Fruit fly (Drosophila melanogaster) whole organism, embryonic: Measurements from ENCODE around the gene MED28.

Experiments used
- CG18476 ChIP-seq: fragments of 200-800 bp; sonication (Bioruptor generic); optimal IDR thresholded peaks from 2 replicates; lab custom pipeline; 2016; ENCODE audit warnings: missing biosample characterization, mild to moderate bottlenecking, missing genetic modification characterization
- CG2120 ChIP-seq: fragments of 200-800 bp; sonication (Bioruptor generic); optimal IDR thresholded peaks from 3 replicates; lab custom pipeline; 2016; ENCODE audit warnings: missing biosample characterization, missing genetic modification characterization
- CG3065 ChIP-seq: fragments of 200-800 bp; sonication (Bioruptor generic); optimal IDR thresholded peaks from 2 replicates; lab custom pipeline; 2016; ENCODE audit warnings: missing biosample characterization, missing genetic modification characterization
- CG31224 ChIP-seq: fragments of 200-800 bp; sonication (Bioruptor generic); IDR thresholded peaks from 2 replicates; pipeline ENCODE4 v1.3.6; 2022; ENCODE audit warnings: missing biosample characterization, missing genetic modification characterization
- CG32767 ChIP-seq: fragments of 200-800 bp; sonication (Bioruptor generic); IDR thresholded peaks from 2 replicates; pipeline ENCODE4 v1.3.6; 2022; ENCODE audit warnings: missing biosample characterization, missing genetic modification characterization
- CG7745 ChIP-seq: fragments of 200-800 bp; sonication (Bioruptor generic); optimal IDR thresholded peaks from 2 replicates; lab custom pipeline; 2018; ENCODE audit warnings: missing biosample characterization, mild to moderate bottlenecking, missing genetic modification characterization, moderate library complexity
- CrebB ChIP-seq: fragments of 200-800 bp; sonication (Bioruptor generic); optimal IDR thresholded peaks from 3 replicates; lab custom pipeline; 2018; ENCODE audit warnings: missing biosample characterization, mild to moderate bottlenecking, missing genetic modification characterization
- Hr78 ChIP-seq, 2 experiments: fragments of 200-800 bp in 1 of 2; fragments of >200 bp in 1 of 2; sonication (Bioruptor generic) in 1 of 2; optimal IDR thresholded peaks; 2 replicates each; lab custom pipeline; 2017 to 2019; ENCODE audit warnings: missing biosample characterization in 2 of 2, missing genetic modification characterization in 2 of 2, mild to moderate bottlenecking in 1 of 2, moderate library complexity in 1 of 2
- Meics ChIP-seq: fragments of 200-800 bp; sonication (Bioruptor generic); optimal IDR thresholded peaks from 2 replicates; lab custom pipeline; 2017; ENCODE audit warnings: missing biosample characterization, mild to moderate bottlenecking, missing genetic modification characterization
- Mrtf ChIP-seq: fragments of 200-800 bp; sonication (Bioruptor generic); IDR thresholded peaks from 3 replicates; pipeline ENCODE4 v1.3.6; 2022; ENCODE audit warnings: missing biosample characterization, missing genetic modification characterization
- Optix ChIP-seq: fragments of 200-800 bp; sonication (Bioruptor generic); IDR thresholded peaks from 3 replicates; pipeline ENCODE4 v1.3.6; 2022; ENCODE audit warnings: missing biosample characterization, missing genetic modification characterization
- Rfx ChIP-seq: fragments of 200-800 bp; sonication (Bioruptor generic); IDR thresholded peaks from 2 replicates; pipeline ENCODE4 v1.3.6; 2022; ENCODE audit warnings: missing biosample characterization, missing genetic modification characterization
- Side ChIP-seq: fragments of 200-800 bp; sonication (Bioruptor generic); optimal IDR thresholded peaks from 2 replicates; lab custom pipeline; 2016; ENCODE audit warnings: missing biosample characterization, missing genetic modification characterization
- vnd ChIP-seq: fragments of 200-800 bp; sonication (Bioruptor generic); IDR thresholded peaks from 3 replicates; pipeline ENCODE4 v1.3.6; 2022; ENCODE audit warnings: missing biosample characterization, missing genetic modification characterization; ENCODE audit not compliant: partially characterized antibody

DNA sequence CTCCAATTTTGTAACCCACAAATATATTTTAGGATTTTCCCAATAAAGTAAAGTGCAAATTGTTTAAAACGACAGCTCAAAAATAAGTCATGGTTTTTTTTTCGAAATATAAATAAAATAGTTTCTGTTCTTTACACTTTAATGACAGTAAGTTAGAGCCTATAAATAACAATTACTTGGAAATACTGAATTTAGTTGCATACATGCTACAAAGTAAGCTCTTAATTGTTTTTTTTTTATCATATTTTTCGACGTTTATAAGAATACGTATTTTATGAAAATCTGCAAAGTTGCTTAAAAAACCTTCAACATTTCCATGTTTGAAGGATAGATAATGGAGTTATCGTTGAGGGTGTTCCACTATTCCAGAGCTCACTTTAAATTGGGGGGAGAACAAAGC, 40.7 kb downstream of the MED28 start:
- no peak for TF ChIP-seq CG2120 (GFP tag; lab: Kevin White, UChicago)
- TF ChIP-seq vnd (GFP tag; lab: Robert Waterston, UW): no peak
- no peak for TF ChIP-seq Optix (GFP tag; lab: Robert Waterston, UW)
- no peak for TF ChIP-seq Side (GFP tag; lab: Kevin White, UChicago)
- no peak for TF ChIP-seq Mrtf (GFP tag; lab: Robert Waterston, UW)
- no peak for TF ChIP-seq Meics (GFP tag; lab: Kevin White, UChicago)
- no peak for TF ChIP-seq Hr78 (GFP tag; optimal IDR thresholded peaks at IDR 0.05; lab: Kevin White, UChicago)
- TF ChIP-seq CG18476 (GFP tag; lab: Kevin White, UChicago): no peak
- no peak for TF ChIP-seq Rfx (GFP tag; lab: Robert Waterston, UW)
- TF ChIP-seq CG7745 (tag; lab: Kevin White, UChicago): no peak
- TF ChIP-seq CrebB: no peak
- no peak for TF ChIP-seq CG32767 (GFP tag; lab: Robert Waterston, UW)
- TF ChIP-seq CG31224 (GFP tag; lab: Robert Waterston, UW): no peak
- TF ChIP-seq CG3065 (GFP tag; lab: Kevin White, UChicago): no peak
